Worm (Caenorhabditis elegans): Measurements from ENCODE around the gene acdh-13.

acdh-13 gene

ce11 chrIV:8498773-8499360 lies at the start of gene acdh-13, which contains the start of gene mesp-1:
acdh-13 (minus strand) TSS chrIV:8498823.
mesp-1 (plus strand) TSS chrIV:8499310.
- TF ChIP-seq tab-1 (GFP tag; IDR thresholded peaks at IDR 0.05) (no peak), klf-2 (GFP tag; conservative IDR thresholded peaks at IDR 0.05) (no peak), cog-1 (tag; optimal IDR thresholded peaks at IDR 0.05) (no peak), flt-1 (GFP tag; IDR thresholded peaks at IDR 0.05) (no peak), ref-1 (GFP tag; conservative IDR thresholded peaks at IDR 0.05) (no peak), ztf-29 (GFP tag; IDR thresholded peaks at IDR 0.05) (no peak), T22C8.4 (GFP tag; IDR thresholded peaks at IDR 0.05) (no peak), ztf-23 (GFP tag; IDR thresholded peaks at IDR 0.05) (no peak), med-1 (GFP tag; optimal IDR thresholded peaks at IDR 0.05; ENCODE audit: insufficient read depth) (no peak)

ce11 chrIV:8542272-8542671 lies 43.6 kb upstream of the acdh-13 start:
- TF ChIP-seq ztf-23 (GFP tag; IDR thresholded peaks at IDR 0.05) (no peak), flt-1 (GFP tag; IDR thresholded peaks at IDR 0.05) (no peak)

- TF ChIP-seq tab-1 (GFP tag; IDR thresholded peaks at IDR 0.05) = no peak
- TF ChIP-seq ref-1 (GFP tag; conservative IDR thresholded peaks at IDR 0.05) = no peak
- TF ChIP-seq ztf-29 (GFP tag; IDR thresholded peaks at IDR 0.05) = no peak
- no peak for TF ChIP-seq flt-1 (GFP tag; IDR thresholded peaks at IDR 0.05)
- no peak for TF ChIP-seq T22C8.4 (GFP tag; IDR thresholded peaks at IDR 0.05)
- TF ChIP-seq ztf-23 (GFP tag; IDR thresholded peaks at IDR 0.05) = no peak
- no peak for TF ChIP-seq cog-1 (tag; optimal IDR thresholded peaks at IDR 0.05)
- TF ChIP-seq med-1 (GFP tag; optimal IDR thresholded peaks at IDR 0.05; ENCODE audit: insufficient read depth) = no peak
- TF ChIP-seq klf-2 (GFP tag; conservative IDR thresholded peaks at IDR 0.05) = no peak
Observed at ce11 chrIV:8540268-8540667, 41.6 kb upstream of the acdh-13 start.

ce11 chrIV:8539645-8540044 lies 41.0 kb upstream of the acdh-13 start:
- TF ChIP-seq ref-1 (GFP tag; conservative IDR thresholded peaks at IDR 0.05) (no peak), klf-2 (GFP tag; conservative IDR thresholded peaks at IDR 0.05) (no peak), ztf-29 (GFP tag; IDR thresholded peaks at IDR 0.05) (no peak), flt-1 (GFP tag; IDR thresholded peaks at IDR 0.05) (no peak), ztf-23 (GFP tag; IDR thresholded peaks at IDR 0.05) (no peak), cog-1 (tag; optimal IDR thresholded peaks at IDR 0.05) (no peak), tab-1 (GFP tag; IDR thresholded peaks at IDR 0.05) (no peak), med-1 (GFP tag; optimal IDR thresholded peaks at IDR 0.05; ENCODE audit: insufficient read depth) (no peak)

- TF ChIP-seq ref-1 (GFP tag; conservative IDR thresholded peaks at IDR 0.05) = no peak
- no peak for TF ChIP-seq klf-2 (GFP tag; conservative IDR thresholded peaks at IDR 0.05)
- TF ChIP-seq T22C8.4 (GFP tag; IDR thresholded peaks at IDR 0.05) = no peak
- TF ChIP-seq cog-1 (tag; optimal IDR thresholded peaks at IDR 0.05) = no peak
- no peak for TF ChIP-seq flt-1 (GFP tag; IDR thresholded peaks at IDR 0.05)
- no peak for TF ChIP-seq ztf-29 (GFP tag; IDR thresholded peaks at IDR 0.05)
- TF ChIP-seq ztf-23 (GFP tag; IDR thresholded peaks at IDR 0.05) = no peak
- TF ChIP-seq tab-1 (GFP tag; IDR thresholded peaks at IDR 0.05) = no peak
- TF ChIP-seq med-1 (GFP tag; optimal IDR thresholded peaks at IDR 0.05; ENCODE audit: insufficient read depth) = no peak
Observed at ce11 chrIV:8538659-8539173, 40.1 kb upstream of the acdh-13 start, which contains the start of gene hyl-1. hyl-1 (plus strand) TSS chrIV:8539123.

ce11 chrIV:8538011-8538658 lies 39.5 kb upstream of the acdh-13 start:
- no peak for TF ChIP-seq tab-1 (GFP tag; IDR thresholded peaks at IDR 0.05)
- TF ChIP-seq cog-1 (tag; optimal IDR thresholded peaks at IDR 0.05) = no peak
- TF ChIP-seq ref-1 (GFP tag; conservative IDR thresholded peaks at IDR 0.05) = no peak
- TF ChIP-seq flt-1 (GFP tag; IDR thresholded peaks at IDR 0.05) = no peak
- TF ChIP-seq klf-2 (GFP tag; conservative IDR thresholded peaks at IDR 0.05) = no peak
- no peak for TF ChIP-seq ztf-29 (GFP tag; IDR thresholded peaks at IDR 0.05)
- TF ChIP-seq ztf-23 (GFP tag; IDR thresholded peaks at IDR 0.05) = no peak
- no peak for TF ChIP-seq med-1 (GFP tag; optimal IDR thresholded peaks at IDR 0.05; ENCODE audit: insufficient read depth)
- no peak for TF ChIP-seq T22C8.4 (GFP tag; IDR thresholded peaks at IDR 0.05)

ce11 chrIV:8535946-8536345 lies 37.3 kb upstream of the acdh-13 start:
- TF ChIP-seq T22C8.4 (GFP tag; IDR thresholded peaks at IDR 0.05) (no peak), ztf-23 (GFP tag; IDR thresholded peaks at IDR 0.05) (no peak), klf-2 (GFP tag; conservative IDR thresholded peaks at IDR 0.05) (no peak), tab-1 (GFP tag; IDR thresholded peaks at IDR 0.05) (no peak), ztf-29 (GFP tag; IDR thresholded peaks at IDR 0.05) (no peak), ref-1 (GFP tag; conservative IDR thresholded peaks at IDR 0.05) (no peak), flt-1 (GFP tag; IDR thresholded peaks at IDR 0.05) (no peak), cog-1 (tag; optimal IDR thresholded peaks at IDR 0.05) (no peak), med-1 (GFP tag; optimal IDR thresholded peaks at IDR 0.05; ENCODE audit: insufficient read depth) (no peak)

ce11 chrIV:8534997-8535414 lies 36.4 kb upstream of the acdh-13 start:
- TF ChIP-seq T22C8.4 (GFP tag; IDR thresholded peaks at IDR 0.05) (no peak), cog-1 (tag; optimal IDR thresholded peaks at IDR 0.05) (no peak), ztf-29 (GFP tag; IDR thresholded peaks at IDR 0.05) (no peak), med-1 (GFP tag; optimal IDR thresholded peaks at IDR 0.05; ENCODE audit: insufficient read depth) (no peak), ztf-23 (GFP tag; IDR thresholded peaks at IDR 0.05) (no peak), tab-1 (GFP tag; IDR thresholded peaks at IDR 0.05) (no peak), ref-1 (GFP tag; conservative IDR thresholded peaks at IDR 0.05) (no peak), flt-1 (GFP tag; IDR thresholded peaks at IDR 0.05) (no peak), klf-2 (GFP tag; conservative IDR thresholded peaks at IDR 0.05) (no peak)

ce11 chrIV:8534189-8534588 lies 35.6 kb upstream of the acdh-13 start:
- TF ChIP-seq klf-2 (GFP tag; conservative IDR thresholded peaks at IDR 0.05) = no peak
- no peak for TF ChIP-seq ztf-23 (GFP tag; IDR thresholded peaks at IDR 0.05)
- no peak for TF ChIP-seq cog-1 (tag; optimal IDR thresholded peaks at IDR 0.05)
- no peak for TF ChIP-seq ztf-29 (GFP tag; IDR thresholded peaks at IDR 0.05)
- no peak for TF ChIP-seq T22C8.4 (GFP tag; IDR thresholded peaks at IDR 0.05)
- no peak for TF ChIP-seq med-1 (GFP tag; optimal IDR thresholded peaks at IDR 0.05; ENCODE audit: insufficient read depth)
- TF ChIP-seq ref-1 (GFP tag; conservative IDR thresholded peaks at IDR 0.05) = no peak
- no peak for TF ChIP-seq tab-1 (GFP tag; IDR thresholded peaks at IDR 0.05)
- TF ChIP-seq flt-1 (GFP tag; IDR thresholded peaks at IDR 0.05) = no peak

Measured in whole organism, midembryonic.